Fruit fly (Drosophila melanogaster): Measurements from ENCODE around the gene Swt1.

Gene Swt1

dm6 chrX:18108676-18109075 lies 18.4 kb upstream of the Swt1 start:
- TF ChIP-seq topi (GFP tag; optimal IDR thresholded peaks at IDR 0.05) (no peak), Ets21C (GFP tag; optimal IDR thresholded peaks at IDR 0.05) (no peak), pdm3 (GFP tag; optimal IDR thresholded peaks at IDR 0.05) (no peak), spab (GFP tag; optimal IDR thresholded peaks at IDR 0.05) (no peak), Eip75B (GFP tag; optimal IDR thresholded peaks at IDR 0.05) (no peak), CG11294 (GFP tag; IDR thresholded peaks at IDR 0.05) (no peak), Eip78C (GFP tag) (no peak), Blimp-1 (GFP tag; optimal IDR thresholded peaks at IDR 0.05) (no peak), CG6792 (GFP tag; optimal IDR thresholded peaks at IDR 0.05) (no peak), Sox14 (GFP tag; optimal IDR thresholded peaks at IDR 0.05) (no peak), CG8319 (GFP tag; optimal IDR thresholded peaks at IDR 0.05) (no peak), vri (GFP tag; optimal IDR thresholded peaks at IDR 0.05) (no peak), net (GFP tag; optimal IDR thresholded peaks at IDR 0.05) (no peak), Sox15 (GFP tag; optimal IDR thresholded peaks at IDR 0.05) (no peak), CG32006 (GFP tag; optimal IDR thresholded peaks at IDR 0.05) (no peak), CG1621 (tag; optimal IDR thresholded peaks at IDR 0.05) (no peak), lz (GFP tag; optimal IDR thresholded peaks at IDR 0.05) (no peak)

dm6 chrX:18106686-18107085 lies 16.4 kb upstream of the Swt1 start:
- TF ChIP-seq CG6276 (GFP tag; optimal IDR thresholded peaks at IDR 0.05) (no peak), CG8119 (GFP tag; IDR thresholded peaks at IDR 0.05) (no peak), CG31627 (GFP tag; optimal IDR thresholded peaks at IDR 0.05) (no peak), Lpt (GFP tag; optimal IDR thresholded peaks at IDR 0.05) (no peak), lz (GFP tag; optimal IDR thresholded peaks at IDR 0.05) (no peak), pdm3 (GFP tag; optimal IDR thresholded peaks at IDR 0.05) (no peak), dsx (GFP tag; optimal IDR thresholded peaks at IDR 0.05; ENCODE audit: poor library complexity, severe bottlenecking) (no peak), CG6792 (GFP tag; optimal IDR thresholded peaks at IDR 0.05) (no peak), Hr38 (GFP tag; optimal IDR thresholded peaks at IDR 0.05) (no peak), cyc (GFP tag; optimal IDR thresholded peaks at IDR 0.05) (no peak), spab (GFP tag; optimal IDR thresholded peaks at IDR 0.05) (no peak), Met (GFP tag; optimal IDR thresholded peaks at IDR 0.05) (no peak), CG32006 (GFP tag; optimal IDR thresholded peaks at IDR 0.05) (no peak), Ets96B (tag; optimal IDR thresholded peaks at IDR 0.05) (no peak), CG34406 (GFP tag; optimal IDR thresholded peaks at IDR 0.05) (no peak)

DNA sequence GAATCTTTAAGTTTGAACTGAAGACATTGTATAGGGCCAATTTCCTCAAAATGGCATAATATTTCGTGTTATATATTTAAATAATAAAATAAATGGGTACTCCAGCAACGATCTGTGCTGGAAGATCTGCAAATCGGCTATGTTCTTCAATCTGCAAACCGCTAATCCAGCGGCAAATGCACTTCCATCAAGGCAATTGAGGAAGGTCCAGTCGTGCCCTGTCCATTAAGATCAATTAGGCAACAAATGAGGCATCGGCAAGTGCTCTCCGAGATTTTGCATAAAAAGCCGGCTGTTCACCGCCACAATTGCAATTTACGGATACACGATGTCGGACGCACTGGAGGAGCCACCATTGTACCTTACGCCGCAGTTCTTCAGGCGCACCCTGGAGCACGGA lies 13.0 kb upstream of the Swt1 start, which contains the start of gene CG7135:
CG7135 (plus strand) TSS at position 301 of the 400 bp plus-strand sequence.
- TF ChIP-seq ss (GFP tag; optimal IDR thresholded peaks at IDR 0.05) (no peak), CG31627 (GFP tag; optimal IDR thresholded peaks at IDR 0.05) (no peak), Ets21C (GFP tag; optimal IDR thresholded peaks at IDR 0.05) (no peak), CG9139 (GFP tag; optimal IDR thresholded peaks at IDR 0.05) (no peak), Lpt (GFP tag; optimal IDR thresholded peaks at IDR 0.05) (no peak), Ets96B (tag; optimal IDR thresholded peaks at IDR 0.05) (no peak), Sox14 (GFP tag; optimal IDR thresholded peaks at IDR 0.05) (no peak)

- no peak for TF ChIP-seq CG4318 (GFP tag; optimal IDR thresholded peaks at IDR 0.05)
- no peak for TF ChIP-seq ss (GFP tag; optimal IDR thresholded peaks at IDR 0.05)
- 0 out of 3 replicates have a peak, but pooled peaks have one; percentile 14 for TF ChIP-seq eg (GFP tag; IDR thresholded peaks at IDR 0.05)
- TF ChIP-seq CG6276 (GFP tag; optimal IDR thresholded peaks at IDR 0.05), result no peak
- TF ChIP-seq Eip78C (GFP tag), result no peak
Measured at dm6 chrX:18101778-18102177, 11.5 kb upstream of the Swt1 start, which contains the start of gene Taf8. TSS of gene Taf8 (plus strand) at chrX:18101970.

DNA sequence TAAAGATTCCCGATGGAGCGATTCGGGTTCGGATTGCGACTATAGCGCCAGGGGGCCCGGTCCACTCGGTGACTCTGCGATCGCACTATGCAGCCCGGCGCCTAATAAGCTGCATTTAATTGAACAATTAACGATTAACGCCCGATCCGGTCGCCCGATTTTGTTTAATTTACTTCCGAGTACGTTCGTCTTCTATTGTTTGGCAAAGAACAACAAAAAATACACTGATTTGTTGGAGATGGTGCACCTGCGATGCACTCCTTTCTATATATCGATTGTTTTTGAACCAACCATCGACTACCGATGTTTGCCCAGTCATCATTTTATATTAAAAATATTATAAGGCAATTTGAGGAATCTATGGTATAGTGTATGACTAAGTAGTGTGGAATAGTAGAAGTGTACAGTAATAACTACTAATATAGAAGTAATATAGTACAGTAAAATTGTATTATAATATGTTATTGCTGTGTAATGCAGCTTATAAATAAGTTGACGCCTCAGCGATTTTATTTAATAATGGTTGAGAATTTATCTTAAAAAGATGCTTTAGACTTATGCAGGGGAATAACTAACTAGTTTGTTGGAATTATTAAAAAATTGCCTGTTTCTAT lies 10.9 kb upstream of the Swt1 start, which contains the start of gene Mvb12:
Mvb12 (minus strand) TSS at position 217 of the 614 bp plus-strand sequence.
- TF ChIP-seq vri (GFP tag; optimal IDR thresholded peaks at IDR 0.05) (no peak), CG31627 (GFP tag; optimal IDR thresholded peaks at IDR 0.05) (no peak), CG1621 (tag; optimal IDR thresholded peaks at IDR 0.05) (no peak), esn (GFP tag; optimal IDR thresholded peaks at IDR 0.05) (no peak), CG6792 (GFP tag; optimal IDR thresholded peaks at IDR 0.05) (no peak), CG6276 (GFP tag; optimal IDR thresholded peaks at IDR 0.05) (no peak), CG9139 (GFP tag; optimal IDR thresholded peaks at IDR 0.05) (no peak), Gug (GFP tag; IDR thresholded peaks at IDR 0.05) (no peak), acj6 (GFP tag; optimal IDR thresholded peaks at IDR 0.05) (no peak), Blimp-1 (GFP tag; optimal IDR thresholded peaks at IDR 0.05) (no peak), CG10631 (GFP tag; optimal IDR thresholded peaks at IDR 0.05) (no peak), CG7368 (GFP tag; optimal IDR thresholded peaks at IDR 0.05) (no peak), achi (GFP tag; optimal IDR thresholded peaks at IDR 0.05) (no peak), dsx (GFP tag; optimal IDR thresholded peaks at IDR 0.05; ENCODE audit: poor library complexity, severe bottlenecking) (peak; percentile 2), CG34406 (GFP tag; optimal IDR thresholded peaks at IDR 0.05) (no peak), fd85E (GFP tag; optimal IDR thresholded peaks at IDR 0.05) (no peak), Sox14 (GFP tag; optimal IDR thresholded peaks at IDR 0.05) (no peak), CG6854 (GFP tag; optimal IDR thresholded peaks at IDR 0.05) (peak; percentile 5), CG15336 (GFP tag; IDR thresholded peaks at IDR 0.05) (no peak), CG3032 (tag; optimal IDR thresholded peaks at IDR 0.05) (no peak), spab (GFP tag; optimal IDR thresholded peaks at IDR 0.05) (no peak), CG16779 (tag; optimal IDR thresholded peaks at IDR 0.05) (no peak)
